Worm (Caenorhabditis elegans): ENCODE measurements around the gene srh-266.

Gene srh-266

ce11 chrV:636281-636680 is 28.3 kb upstream of the srh-266 start, which contains the start of gene pals-31:
pals-31 (plus strand) TSS chrV:636581.
- TF ChIP-seq ceh-16 (tag; optimal IDR thresholded peaks at IDR 0.05) (no peak), nfya-1 (tag; optimal IDR thresholded peaks at IDR 0.05; ENCODE audit: insufficient read depth) (no peak)

- TF ChIP-seq unc-39 (tag; optimal IDR thresholded peaks at IDR 0.05) (no peak), pha-4 (tag; optimal IDR thresholded peaks at IDR 0.05) (no peak), daf-12 (tag; optimal IDR thresholded peaks at IDR 0.05) (no peak), lin-15B (tag; optimal IDR thresholded peaks at IDR 0.05) (no peak), fkh-10 (GFP tag; optimal IDR thresholded peaks at IDR 0.05) (no peak), nhr-12 (tag; optimal IDR thresholded peaks at IDR 0.05) (no peak), pqm-1 (tag; optimal IDR thresholded peaks at IDR 0.05) (no peak), hmg-11 (tag; optimal IDR thresholded peaks at IDR 0.05) (no peak), ceh-82 (tag; optimal IDR thresholded peaks at IDR 0.05) (no peak), fkh-2 (tag; optimal IDR thresholded peaks at IDR 0.05) (no peak), nhr-77 (tag; optimal IDR thresholded peaks at IDR 0.05) (no peak)
Observed at ce11 chrV:638328-638727, 26.3 kb upstream of the srh-266 start, which contains the start of gene srj-37. srj-37 (plus strand) TSS chrV:638628.

ce11 chrV:642750-643149 is 21.8 kb upstream of the srh-266 start, which contains the start of gene nhr-190:
nhr-190 (minus strand) TSS chrV:642924.
- TF ChIP-seq hmg-11 (tag; optimal IDR thresholded peaks at IDR 0.05) (peak; percentile 41), lin-39 (tag; optimal IDR thresholded peaks at IDR 0.05) (peak; percentile 17), ceh-28 (tag; optimal IDR thresholded peaks at IDR 0.05) (no peak), nhr-23 (tag; optimal IDR thresholded peaks at IDR 0.05) (no peak), fos-1 (tag; optimal IDR thresholded peaks at IDR 0.05) (no peak), egl-27 (tag; optimal IDR thresholded peaks at IDR 0.05) (no peak), unc-39 (tag; optimal IDR thresholded peaks at IDR 0.05) (no peak), jun-1 (tag; optimal IDR thresholded peaks at IDR 0.05) (no peak), egl-5 (tag; optimal IDR thresholded peaks at IDR 0.05) (peak; percentile 29)

ce11 chrV:646129-646528 is 18.5 kb upstream of the srh-266 start, which contains the start of gene F48G7.12:
F48G7.12 (minus strand) TSS chrV:646229.
- TF ChIP-seq nhr-12 (tag; optimal IDR thresholded peaks at IDR 0.05) = no peak
- no peak for TF ChIP-seq lsy-12 (tag; optimal IDR thresholded peaks at IDR 0.05)
- TF ChIP-seq nhr-67 (tag; optimal IDR thresholded peaks at IDR 0.05) = no peak
- TF ChIP-seq pqm-1 (tag; optimal IDR thresholded peaks at IDR 0.05) = no peak
- TF ChIP-seq egl-27 (tag; optimal IDR thresholded peaks at IDR 0.05) = no peak
- no peak for TF ChIP-seq egl-5 (tag; optimal IDR thresholded peaks at IDR 0.05)
- no peak for TF ChIP-seq ceh-82 (tag; optimal IDR thresholded peaks at IDR 0.05)
- TF ChIP-seq elt-1 (tag; optimal IDR thresholded peaks at IDR 0.05) = no peak
- TF ChIP-seq nhr-11 (tag; optimal IDR thresholded peaks at IDR 0.05) = no peak
- no peak for TF ChIP-seq elt-3 (tag; optimal IDR thresholded peaks at IDR 0.05)
- TF ChIP-seq zag-1 (tag; optimal IDR thresholded peaks at IDR 0.05) = no peak
- TF ChIP-seq lin-39 (tag; optimal IDR thresholded peaks at IDR 0.05) = no peak
- TF ChIP-seq lin-15B (tag; optimal IDR thresholded peaks at IDR 0.05) = no peak
- no peak for TF ChIP-seq ztf-11 (tag; optimal IDR thresholded peaks at IDR 0.05)
- no peak for TF ChIP-seq ceh-28 (tag; optimal IDR thresholded peaks at IDR 0.05)
- TF ChIP-seq ama-1 (optimal IDR thresholded peaks at IDR 0.05) = no peak

ce11 chrV:646888-647287 is 17.7 kb upstream of the srh-266 start, which contains the start of gene ugt-42:
ugt-42 (plus strand) TSS chrV:647188.
- no peak for TF ChIP-seq zag-1 (tag; optimal IDR thresholded peaks at IDR 0.05)
- no peak for TF ChIP-seq ztf-11 (tag; optimal IDR thresholded peaks at IDR 0.05)
- TF ChIP-seq lin-39 (tag; optimal IDR thresholded peaks at IDR 0.05) = no peak
- no peak for TF ChIP-seq ceh-28 (tag; optimal IDR thresholded peaks at IDR 0.05)
- TF ChIP-seq pqm-1 (tag; optimal IDR thresholded peaks at IDR 0.05) = no peak
- TF ChIP-seq mdl-1 (tag; optimal IDR thresholded peaks at IDR 0.05) = no peak
- TF ChIP-seq ceh-9 (tag; optimal IDR thresholded peaks at IDR 0.05) = no peak
- TF ChIP-seq pha-4 (tag; optimal IDR thresholded peaks at IDR 0.05) = no peak
- TF ChIP-seq ceh-16 (tag; optimal IDR thresholded peaks at IDR 0.05) = no peak
- TF ChIP-seq daf-12 (tag; optimal IDR thresholded peaks at IDR 0.05) = no peak
- no peak for TF ChIP-seq nhr-12 (tag; optimal IDR thresholded peaks at IDR 0.05)
- no peak for TF ChIP-seq elt-1 (tag; optimal IDR thresholded peaks at IDR 0.05)
- TF ChIP-seq fkh-10 (GFP tag; optimal IDR thresholded peaks at IDR 0.05) = no peak
- TF ChIP-seq unc-39 (tag; optimal IDR thresholded peaks at IDR 0.05) = no peak
- no peak for TF ChIP-seq R02D3.7 (tag; optimal IDR thresholded peaks at IDR 0.05)

- no peak for TF ChIP-seq ceh-9 (tag; optimal IDR thresholded peaks at IDR 0.05)
- no peak for TF ChIP-seq ztf-11 (tag; optimal IDR thresholded peaks at IDR 0.05)
- TF ChIP-seq ceh-16 (tag; optimal IDR thresholded peaks at IDR 0.05) = no peak
- no peak for TF ChIP-seq sea-2 (GFP tag; optimal IDR thresholded peaks at IDR 0.05)
- no peak for TF ChIP-seq ztf-4 (tag; optimal IDR thresholded peaks at IDR 0.05)
- TF ChIP-seq elt-2 (tag; optimal IDR thresholded peaks at IDR 0.05) = no peak
- TF ChIP-seq unc-39 (tag; optimal IDR thresholded peaks at IDR 0.05) = no peak
- TF ChIP-seq eor-1 (tag; optimal IDR thresholded peaks at IDR 0.05) = no peak
- TF ChIP-seq lin-15B (tag; optimal IDR thresholded peaks at IDR 0.05) = no peak
Observed at ce11 chrV:652940-653339, 11.7 kb upstream of the srh-266 start, which contains the start of gene srj-5. srj-5 (minus strand) TSS chrV:653040.
